Worm (Caenorhabditis elegans): ENCODE measurements around the gene srx-114.

Gene srx-114

DNA sequence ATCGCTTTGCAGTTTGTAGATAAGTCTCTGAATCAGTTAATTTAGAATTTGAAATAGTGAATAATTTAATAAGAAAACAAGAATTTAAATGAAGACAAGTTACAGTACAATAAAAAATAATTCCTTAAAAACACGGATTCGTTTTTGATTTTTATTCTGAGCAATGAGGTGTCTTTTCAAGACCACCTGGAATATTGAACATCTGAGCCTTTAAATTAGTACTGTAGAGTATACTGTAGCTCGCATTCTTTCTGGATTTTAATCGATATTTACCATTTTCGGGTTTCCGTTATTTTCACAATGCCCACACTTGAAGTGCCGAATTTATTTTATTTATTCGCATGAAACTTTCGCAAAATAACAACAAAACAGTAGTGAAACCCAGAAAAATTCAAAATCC, 9.1 kb downstream of the srx-114 start, which contains the start of gene F07F6.7:
F07F6.7 (minus strand) TSS at position 27 of the 400 bp plus-strand sequence.
- TF ChIP-seq tbx-37 (GFP tag; conservative IDR thresholded peaks at IDR 0.05) (no peak), flt-1 (GFP tag; IDR thresholded peaks at IDR 0.05) (no peak), ceh-13 (GFP tag; optimal IDR thresholded peaks at IDR 0.05) (no peak), ets-7 (tag; optimal IDR thresholded peaks at IDR 0.05) (no peak), aly-1 (tag; optimal IDR thresholded peaks at IDR 0.05) (no peak), hnd-1 (tag; optimal IDR thresholded peaks at IDR 0.05) (no peak), sea-1 (GFP tag; conservative IDR thresholded peaks at IDR 0.05) (no peak), hmbx-1 (tag; optimal IDR thresholded peaks at IDR 0.05) (no peak), B0310.2 (tag; optimal IDR thresholded peaks at IDR 0.05) (no peak), tra-4 (tag; optimal IDR thresholded peaks at IDR 0.05) (no peak), scrt-1 (GFP tag; IDR thresholded peaks at IDR 0.05) (no peak), F13C5.2 (tag; optimal IDR thresholded peaks at IDR 0.05) (no peak), tbx-11 (GFP tag; IDR thresholded peaks at IDR 0.05) (no peak), ama-1 (optimal IDR thresholded peaks at IDR 0.05) (no peak), hmg-4 (GFP tag; optimal IDR thresholded peaks at IDR 0.05) (no peak), ceh-36 (tag; optimal IDR thresholded peaks at IDR 0.05) (no peak), pes-1 (GFP tag; IDR thresholded peaks at IDR 0.05) (no peak)

DNA sequence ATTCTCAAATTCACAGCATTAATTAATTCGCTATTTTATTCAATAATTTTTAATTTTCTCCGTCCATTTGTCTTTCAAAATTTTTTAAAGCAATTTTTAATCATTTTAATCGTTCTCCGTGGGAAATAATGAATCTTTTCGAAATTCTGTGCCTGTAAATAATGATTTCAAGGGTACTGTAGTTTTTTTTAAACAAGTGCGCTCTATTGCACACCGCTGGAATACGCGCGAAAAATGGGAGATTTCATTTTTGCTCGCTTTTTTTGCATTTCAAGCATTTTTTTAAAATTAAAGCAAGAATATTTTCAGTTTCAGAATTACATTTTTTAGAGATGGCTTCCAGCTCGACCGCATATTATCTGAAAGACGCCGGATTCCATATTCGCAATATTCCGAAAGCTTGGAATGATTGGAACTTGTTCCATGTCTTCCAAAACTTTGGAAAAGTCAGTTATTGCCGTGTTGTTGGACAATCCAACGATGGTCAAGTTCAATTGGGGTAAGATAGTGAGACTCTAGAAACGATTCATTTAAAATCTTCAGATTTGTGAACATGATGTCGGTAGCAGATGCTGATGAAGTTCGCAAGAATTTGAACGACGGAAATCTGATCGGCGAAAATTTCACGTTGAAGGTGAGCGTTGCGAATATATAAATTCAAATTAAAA, 11.9 kb downstream of the srx-114 start, which contains the start of gene tofu-6:
tofu-6 (plus strand) TSS at position 302 of the 668 bp plus-strand sequence.
- TF ChIP-seq ets-7 (tag; optimal IDR thresholded peaks at IDR 0.05) (no peak), aly-1 (tag; optimal IDR thresholded peaks at IDR 0.05) (peak; percentile 19), scrt-1 (GFP tag; IDR thresholded peaks at IDR 0.05) (no peak), pes-1 (GFP tag; IDR thresholded peaks at IDR 0.05) (no peak), ceh-13 (GFP tag; optimal IDR thresholded peaks at IDR 0.05) (no peak), F13C5.2 (tag; optimal IDR thresholded peaks at IDR 0.05) (no peak), ama-1 (optimal IDR thresholded peaks at IDR 0.05) (peak; percentile 92), tbx-11 (GFP tag; IDR thresholded peaks at IDR 0.05) (no peak), tra-4 (tag; optimal IDR thresholded peaks at IDR 0.05) (no peak), tbx-37 (GFP tag; conservative IDR thresholded peaks at IDR 0.05) (no peak), flt-1 (GFP tag; IDR thresholded peaks at IDR 0.05) (no peak), hmg-4 (GFP tag; optimal IDR thresholded peaks at IDR 0.05) (no peak)

DNA sequence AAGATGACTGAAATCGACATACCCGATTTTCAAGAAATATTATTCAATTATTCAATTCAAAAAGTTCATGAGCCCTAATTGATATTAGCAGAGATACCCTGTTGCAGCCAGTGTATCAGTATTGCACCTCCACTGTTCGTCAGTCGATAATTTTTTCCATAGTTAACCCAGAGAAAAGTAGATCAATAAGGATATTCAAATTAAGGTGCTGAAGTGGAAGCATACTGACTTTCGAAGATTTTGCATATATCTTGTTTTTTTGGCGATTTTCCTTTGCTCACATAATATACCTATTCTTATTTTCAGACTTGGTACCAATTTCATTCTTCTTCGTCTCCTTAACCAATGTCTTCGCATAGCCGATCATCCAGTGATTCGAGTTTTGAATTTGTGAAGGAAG, 14.0 kb downstream of the srx-114 start, which contains the start of gene EEED8.15:
EEED8.15 (plus strand) TSS at position 301 of the 400 bp plus-strand sequence.
- TF ChIP-seq B0310.2 (tag; optimal IDR thresholded peaks at IDR 0.05) (no peak), pes-1 (GFP tag; IDR thresholded peaks at IDR 0.05) (no peak), ets-7 (tag; optimal IDR thresholded peaks at IDR 0.05) (no peak), ceh-36 (tag; optimal IDR thresholded peaks at IDR 0.05) (no peak), tbx-11 (GFP tag; IDR thresholded peaks at IDR 0.05) (no peak), hnd-1 (tag; optimal IDR thresholded peaks at IDR 0.05) (no peak), hmg-4 (GFP tag; optimal IDR thresholded peaks at IDR 0.05) (no peak), tbx-37 (GFP tag; conservative IDR thresholded peaks at IDR 0.05) (no peak), aly-1 (tag; optimal IDR thresholded peaks at IDR 0.05) (no peak), scrt-1 (GFP tag; IDR thresholded peaks at IDR 0.05) (no peak), sea-1 (GFP tag; conservative IDR thresholded peaks at IDR 0.05) (no peak), ceh-13 (GFP tag; optimal IDR thresholded peaks at IDR 0.05) (no peak), ama-1 (optimal IDR thresholded peaks at IDR 0.05) (no peak)

DNA sequence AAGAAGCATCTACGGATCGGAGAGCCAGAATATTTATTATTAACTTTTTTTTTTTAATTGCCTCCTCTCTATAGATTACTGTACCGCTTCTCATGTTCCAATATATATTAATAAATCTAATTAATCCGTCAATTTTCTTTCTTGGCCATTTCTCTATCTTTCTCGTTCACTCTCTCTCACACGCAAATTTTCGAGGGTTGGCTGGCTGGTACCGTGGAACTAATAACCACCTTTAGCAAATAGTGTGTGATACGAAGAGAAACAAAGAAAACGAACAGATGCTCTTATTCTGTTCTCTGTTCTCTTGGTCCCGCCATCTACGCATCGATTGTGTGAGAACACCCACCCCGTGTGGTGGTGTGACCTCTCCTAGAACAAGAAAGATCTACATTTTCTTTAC, 14.7 kb downstream of the srx-114 start:
- no peak for TF ChIP-seq hmbx-1 (tag; optimal IDR thresholded peaks at IDR 0.05)
- peak; percentile 3; the same call in 1 of the 2 replicates for TF ChIP-seq flt-1 (GFP tag; IDR thresholded peaks at IDR 0.05)
- no peak for TF ChIP-seq ceh-13 (GFP tag; optimal IDR thresholded peaks at IDR 0.05)
- no peak for TF ChIP-seq scrt-1 (GFP tag; IDR thresholded peaks at IDR 0.05)
- TF ChIP-seq ama-1 (optimal IDR thresholded peaks at IDR 0.05) = no peak
- no peak for TF ChIP-seq B0310.2 (tag; optimal IDR thresholded peaks at IDR 0.05)
- 0 out of 2 replicates have a peak, but pooled peaks have one; percentile 10 for TF ChIP-seq sea-1 (GFP tag; conservative IDR thresholded peaks at IDR 0.05)
- TF ChIP-seq aly-1 (tag; optimal IDR thresholded peaks at IDR 0.05) = no peak
- TF ChIP-seq ceh-36 (tag; optimal IDR thresholded peaks at IDR 0.05) = no peak
- TF ChIP-seq hnd-1 (tag; optimal IDR thresholded peaks at IDR 0.05) = no peak

DNA sequence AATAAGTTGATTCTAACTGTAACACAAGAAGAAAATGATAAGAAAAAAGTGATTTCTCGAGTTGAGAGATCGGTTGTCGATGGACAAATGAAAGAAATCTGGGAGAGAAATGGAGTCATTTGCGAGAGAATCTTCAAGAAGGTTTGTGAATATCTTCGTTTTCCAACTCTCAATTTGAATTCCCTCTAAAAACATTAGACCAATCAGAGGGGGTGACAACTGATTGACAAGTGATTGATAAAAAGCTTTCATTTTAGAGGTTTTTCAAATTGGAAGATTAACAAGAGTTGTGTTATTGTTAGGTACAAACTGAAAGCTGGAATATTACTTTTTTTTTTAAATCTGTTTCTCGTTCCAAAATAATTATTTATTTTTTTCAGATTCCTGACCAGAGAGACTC, 15.1 kb downstream of the srx-114 start:
- TF ChIP-seq scrt-1 (GFP tag; IDR thresholded peaks at IDR 0.05) (no peak), aly-1 (tag; optimal IDR thresholded peaks at IDR 0.05) (no peak), pes-1 (GFP tag; IDR thresholded peaks at IDR 0.05) (no peak), ama-1 (optimal IDR thresholded peaks at IDR 0.05) (no peak), tbx-11 (GFP tag; IDR thresholded peaks at IDR 0.05) (no peak), hmg-4 (GFP tag; optimal IDR thresholded peaks at IDR 0.05) (no peak), ceh-36 (tag; optimal IDR thresholded peaks at IDR 0.05) (no peak), tra-4 (tag; optimal IDR thresholded peaks at IDR 0.05) (no peak), F13C5.2 (tag; optimal IDR thresholded peaks at IDR 0.05) (no peak), ceh-13 (GFP tag; optimal IDR thresholded peaks at IDR 0.05) (no peak), flt-1 (GFP tag; IDR thresholded peaks at IDR 0.05) (no peak), hnd-1 (tag; optimal IDR thresholded peaks at IDR 0.05) (no peak), hmbx-1 (tag; optimal IDR thresholded peaks at IDR 0.05) (no peak), sea-1 (GFP tag; conservative IDR thresholded peaks at IDR 0.05) (no peak), B0310.2 (tag; optimal IDR thresholded peaks at IDR 0.05) (no peak), ets-7 (tag; optimal IDR thresholded peaks at IDR 0.05) (no peak), tbx-37 (GFP tag; conservative IDR thresholded peaks at IDR 0.05) (no peak)

DNA sequence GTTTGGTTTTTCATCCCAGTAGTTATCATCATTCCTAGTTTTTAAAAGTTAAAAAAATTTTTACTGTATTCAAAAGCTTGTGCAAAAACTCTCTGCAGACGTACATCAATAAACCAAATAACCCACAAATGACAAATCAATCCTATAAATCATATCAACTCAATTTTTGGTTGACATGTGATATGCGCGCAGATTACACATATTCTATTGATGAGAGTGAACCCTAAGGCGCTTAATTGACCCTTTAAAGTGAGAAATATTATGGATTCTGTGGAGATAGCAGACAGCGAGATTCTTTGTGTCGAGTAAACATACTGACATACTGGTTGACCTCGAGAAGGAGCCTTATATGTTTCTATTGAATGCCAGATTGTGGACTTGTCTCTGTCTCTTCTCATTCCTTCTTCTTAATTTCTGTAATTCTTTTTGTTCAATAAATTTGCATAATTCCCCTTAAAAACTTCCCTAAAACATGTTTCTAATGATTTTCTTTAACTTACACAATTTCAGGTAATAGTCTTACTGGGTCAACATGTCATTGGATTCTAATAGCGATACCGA, 16.7 kb downstream of the srx-114 start, which contains the start of gene EEED8.2:
EEED8.2 (plus strand) TSS at position 511 of the 561 bp plus-strand sequence.
- TF ChIP-seq tbx-37 (GFP tag; conservative IDR thresholded peaks at IDR 0.05) = no peak
- no peak for TF ChIP-seq tra-4 (tag; optimal IDR thresholded peaks at IDR 0.05)
- TF ChIP-seq ceh-13 (GFP tag; optimal IDR thresholded peaks at IDR 0.05) = no peak

DNA sequence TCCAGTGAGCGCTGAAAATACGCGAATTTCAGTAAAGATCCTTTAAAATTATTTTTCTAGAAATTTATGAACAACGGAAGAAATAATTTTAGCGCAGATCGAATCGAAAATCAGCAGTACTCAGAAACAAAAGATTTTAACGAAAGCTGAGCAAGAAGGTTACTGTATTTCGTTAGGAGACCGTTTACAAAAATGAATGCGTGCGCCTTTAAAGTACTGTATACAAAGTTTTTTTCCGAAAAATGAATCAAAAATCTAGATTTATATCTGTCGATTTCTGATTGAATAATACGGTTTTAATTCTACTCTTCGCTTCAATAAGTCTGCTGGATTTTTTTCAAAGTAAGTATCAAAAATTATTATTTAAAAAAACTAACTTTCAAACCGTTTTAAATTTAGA, 18.9 kb downstream of the srx-114 start, which contains the start of the genes EEED8.14 and EEED8.3:
EEED8.14 (minus strand) TSS at position 13 of the 400 bp plus-strand sequence.
EEED8.3 (plus strand) TSS at position 237 of the 400 bp plus-strand sequence.
- TF ChIP-seq pes-1 (GFP tag; IDR thresholded peaks at IDR 0.05) = no peak
- TF ChIP-seq sea-1 (GFP tag; conservative IDR thresholded peaks at IDR 0.05) = no peak
- TF ChIP-seq ceh-36 (tag; optimal IDR thresholded peaks at IDR 0.05) = no peak
- no peak for TF ChIP-seq B0310.2 (tag; optimal IDR thresholded peaks at IDR 0.05)
- no peak for TF ChIP-seq flt-1 (GFP tag; IDR thresholded peaks at IDR 0.05)
- TF ChIP-seq tbx-11 (GFP tag; IDR thresholded peaks at IDR 0.05) = no peak
- TF ChIP-seq hnd-1 (tag; optimal IDR thresholded peaks at IDR 0.05) = no peak
